Fruit fly (Drosophila melanogaster): ENCODE data around the gene bowl.
A peak's percentile ranks its signal among the peaks of the same experiment; 100 is the strongest.

The bowl gene

dm6 chr2L:3771109-3772067 is at the start of gene bowl (continued):
- TF ChIP-seq CG4404 (GFP tag; IDR thresholded peaks at IDR 0.05) (peak; percentile 97), D19A (tag; optimal IDR thresholded peaks at IDR 0.05) (peak; percentile 89), dan (GFP tag; IDR thresholded peaks at IDR 0.05) (peak; percentile 91), vvl (GFP tag; IDR thresholded peaks at IDR 0.05) (peak; percentile 99), Dp (GFP tag; optimal IDR thresholded peaks at IDR 0.05) (no peak), mirr (GFP tag; optimal IDR thresholded peaks at IDR 0.05) (peak; percentile 42), Ssrp (tag; optimal IDR thresholded peaks at IDR 0.05) (peak; percentile 95), tio (GFP tag; optimal IDR thresholded peaks at IDR 0.05) (peak; percentile 96), Ravus (GFP tag; IDR thresholded peaks at IDR 0.05) (peak; percentile 82), Eip74EF (GFP tag; optimal IDR thresholded peaks at IDR 0.05) (peak in 1 of 2 experiments; percentile 86), CG3995 (GFP tag; optimal IDR thresholded peaks at IDR 0.05) (peak; percentile 40), Ada2b (GFP tag; IDR thresholded peaks at IDR 0.05) (peak; percentile 96), Mrtf (GFP tag; IDR thresholded peaks at IDR 0.05) (peak; percentile 93), luna (GFP tag; optimal IDR thresholded peaks at IDR 0.05) (peak; percentile 63), CG16815 (GFP tag; optimal IDR thresholded peaks at IDR 0.05) (peak; percentile 97), CG10267 (tag; optimal IDR thresholded peaks at IDR 0.05) (peak; percentile 93), NK7.1 (GFP tag; optimal IDR thresholded peaks at IDR 0.05) (peak; percentile 92), Rx (GFP tag; IDR thresholded peaks at IDR 0.05) (peak; percentile 86), cg (GFP tag; optimal IDR thresholded peaks at IDR 0.05) (peak; percentile 77), az2 (GFP tag; optimal IDR thresholded peaks at IDR 0.05) (peak; percentile 97), CG13624 (GFP tag; optimal IDR thresholded peaks at IDR 0.05) (peak; percentile 93), Aef1 (GFP tag; IDR thresholded peaks at IDR 0.05) (peak; percentile 92), CG17568 (GFP tag; optimal IDR thresholded peaks at IDR 0.05) (peak; percentile 89), ci (GFP tag; IDR thresholded peaks at IDR 0.05) (peak; percentile 95), TFAM (GFP tag; optimal IDR thresholded peaks at IDR 0.05) (peak; percentile 46), Abd-B (GFP tag; optimal IDR thresholded peaks at IDR 0.05) (peak; percentile 84), CoRest (tag; optimal IDR thresholded peaks at IDR 0.05) (peak; percentile 92), CG13123 (GFP tag; optimal IDR thresholded peaks at IDR 0.05) (peak; percentile 85), gt (GFP tag; IDR thresholded peaks at IDR 0.05) (peak; percentile 83), Trl (optimal IDR thresholded peaks at IDR 0.05) (peak; percentile 71 to 75), Trl (GFP tag; optimal IDR thresholded peaks at IDR 0.05) (peak; percentile 90), zf30C (GFP tag; optimal IDR thresholded peaks at IDR 0.05) (peak; percentile 99), bigmax (GFP tag; optimal IDR thresholded peaks at IDR 0.05) (no peak), Ets97D (GFP tag; optimal IDR thresholded peaks at IDR 0.05) (peak; percentile 63), Deaf1 (tag; optimal IDR thresholded peaks at IDR 0.05) (peak; percentile 96), lmd (GFP tag; IDR thresholded peaks at IDR 0.05) (peak; percentile 97), CG11085 (GFP tag; IDR thresholded peaks at IDR 0.05) (peak; percentile 89), CG1603 (tag; optimal IDR thresholded peaks at IDR 0.05) (peak; percentile 96), CG2120 (GFP tag; optimal IDR thresholded peaks at IDR 0.05) (peak; percentile 97), CG18476 (GFP tag; optimal IDR thresholded peaks at IDR 0.05) (peak; percentile 91), CG16813 (GFP tag; IDR thresholded peaks at IDR 0.05; ENCODE audit: partially characterized antibody) (no peak), MBD-R2 (GFP tag; IDR thresholded peaks at IDR 0.05) (peak; percentile 89), Hmx (GFP tag; optimal IDR thresholded peaks at IDR 0.05) (peak; percentile 90), CG11247 (GFP tag; IDR thresholded peaks at IDR 0.05) (peak; percentile 95), phol (tag; optimal IDR thresholded peaks at IDR 0.05) (peak; percentile 93), gem (tag; optimal IDR thresholded peaks at IDR 0.05) (peak; percentile 99), CTCF (GFP tag; optimal IDR thresholded peaks at IDR 0.05) (peak; percentile 43), trem (tag; optimal IDR thresholded peaks at IDR 0.05) (peak; percentile 90), Mes4 (GFP tag; optimal IDR thresholded peaks at IDR 0.05) (peak; percentile 90)

Measured in whole organism, embryonic.